Fruit fly (Drosophila melanogaster): ENCODE measurements around the gene PGRP-SA.
A peak's percentile ranks its signal among the peaks of the same experiment; 100 is the strongest.

Gene PGRP-SA

dm6 chrX:11576540-11576939 lies 15.1 kb downstream of the PGRP-SA start, which contains the start of gene CG11695 (continued):
- TF ChIP-seq CG13123 (GFP tag; optimal IDR thresholded peaks at IDR 0.05), result no peak
- peak; percentile 47 for TF ChIP-seq fd3F (GFP tag; optimal IDR thresholded peaks at IDR 0.05)
- TF ChIP-seq CG13296 (GFP tag; optimal IDR thresholded peaks at IDR 0.05), result peak; percentile 58
- TF ChIP-seq CG6765 (GFP tag; optimal IDR thresholded peaks at IDR 0.05), result no peak
- TF ChIP-seq gsb-n (tag; optimal IDR thresholded peaks at IDR 0.05), result peak; percentile 44
- peak; percentile 71 for TF ChIP-seq unpg (GFP tag; optimal IDR thresholded peaks at IDR 0.05)
- peak; percentile 25 for TF ChIP-seq ems (GFP tag; optimal IDR thresholded peaks at IDR 0.05)
- TF ChIP-seq sna (GFP tag; IDR thresholded peaks at IDR 0.05; ENCODE audit: partially characterized antibody), result no peak
- TF ChIP-seq CG11247 (GFP tag; IDR thresholded peaks at IDR 0.05), result peak; percentile 57
- TF ChIP-seq HLH3B (GFP tag; IDR thresholded peaks at IDR 0.05), result peak; percentile 37; the same call in 1 of the 2 replicates
- TF ChIP-seq kay (GFP tag; optimal IDR thresholded peaks at IDR 0.05), result peak; percentile 12
- peak; percentile 30 for TF ChIP-seq CG5245 (GFP tag; optimal IDR thresholded peaks at IDR 0.05)
- TF ChIP-seq nerfin-2 (GFP tag; IDR thresholded peaks at IDR 0.05; ENCODE audit: partially characterized antibody), result no peak
- TF ChIP-seq Sry-δ (GFP tag; optimal IDR thresholded peaks at IDR 0.05), result peak; percentile 26
- peak; percentile 49; the same call in 1 of the 2 replicates for TF ChIP-seq Taf1 (GFP tag; IDR thresholded peaks at IDR 0.05)
- TF ChIP-seq CG9727 (GFP tag; optimal IDR thresholded peaks at IDR 0.05), result peak; percentile 52
- TF ChIP-seq CG11695 (GFP tag; IDR thresholded peaks at IDR 0.05), result peak; percentile 64; the same call in 1 of the 3 replicates
- no peak for TF ChIP-seq zen2 (GFP tag; IDR thresholded peaks at IDR 0.05; ENCODE audit: partially characterized antibody)
- no peak for TF ChIP-seq Opbp (GFP tag; IDR thresholded peaks at IDR 0.05; ENCODE audit: partially characterized antibody)
- peak; percentile 72 for TF ChIP-seq nmo (GFP tag; optimal IDR thresholded peaks at IDR 0.05)
- no peak for TF ChIP-seq CG33213 (GFP tag; optimal IDR thresholded peaks at IDR 0.05)
- no peak for TF ChIP-seq chinmo (GFP tag; IDR thresholded peaks at IDR 0.05; ENCODE audit: partially characterized antibody)
- TF ChIP-seq CG17361 (GFP tag; IDR thresholded peaks at IDR 0.05), result peak; percentile 69
- peak; percentile 75 for TF ChIP-seq CG4328 (GFP tag; optimal IDR thresholded peaks at IDR 0.05)
- no peak for TF ChIP-seq Lim3 (GFP tag; IDR thresholded peaks at IDR 0.05)
- no peak for TF ChIP-seq Bgb (GFP tag; IDR thresholded peaks at IDR 0.05; ENCODE audit: partially characterized antibody)
- peak; percentile 94 for TF ChIP-seq MBD-R2 (GFP tag; IDR thresholded peaks at IDR 0.05)
- no peak for TF ChIP-seq CG12219 (GFP tag; optimal IDR thresholded peaks at IDR 0.05)
- no peak for TF ChIP-seq otp (GFP tag; IDR thresholded peaks at IDR 0.05)
- TF ChIP-seq Trl (optimal IDR thresholded peaks at IDR 0.05), result no peak
- peak; percentile 36 for TF ChIP-seq Trl (GFP tag; optimal IDR thresholded peaks at IDR 0.05)
- TF ChIP-seq CG11456 (GFP tag; IDR thresholded peaks at IDR 0.05), result peak; percentile 59; the same call in 1 of the 3 replicates
- TF ChIP-seq CG1603 (tag; optimal IDR thresholded peaks at IDR 0.05), result peak; percentile 51
- TF ChIP-seq cato (GFP tag; optimal IDR thresholded peaks at IDR 0.05; ENCODE audit: borderline replicate concordance), result no peak
- TF ChIP-seq CG31224 (GFP tag; IDR thresholded peaks at IDR 0.05), result no peak
- TF ChIP-seq al (GFP tag; IDR thresholded peaks at IDR 0.05), result peak; percentile 67
- TF ChIP-seq Rx (GFP tag; IDR thresholded peaks at IDR 0.05), result peak; percentile 46
- no peak for TF ChIP-seq hb (GFP tag; IDR thresholded peaks at IDR 0.05; ENCODE audit: partially characterized antibody)
- peak; percentile 65 for TF ChIP-seq Ada2b (GFP tag; IDR thresholded peaks at IDR 0.05)
- TF ChIP-seq prd (optimal IDR thresholded peaks at IDR 0.05), result no peak
- TF ChIP-seq prd (GFP tag; IDR thresholded peaks at IDR 0.05), result peak; percentile 77
- no peak for TF ChIP-seq ATbp (GFP tag; optimal IDR thresholded peaks at IDR 0.05)
- peak; percentile 34 for TF ChIP-seq BEAF-32 (GFP tag; optimal IDR thresholded peaks at IDR 0.05)
- peak; percentile 51 for TF ChIP-seq CG3838 (GFP tag; optimal IDR thresholded peaks at IDR 0.05)
- TF ChIP-seq CG12942 (GFP tag; optimal IDR thresholded peaks at IDR 0.05), result peak; percentile 56
- no peak for TF ChIP-seq Dref (GFP tag; IDR thresholded peaks at IDR 0.05)
- peak; percentile 92 for TF ChIP-seq sens (GFP tag)
- peak; percentile 17 for TF ChIP-seq pnt (GFP tag; optimal IDR thresholded peaks at IDR 0.05)
- TF ChIP-seq sc (optimal IDR thresholded peaks at IDR 0.05), result no peak
- TF ChIP-seq sc (GFP tag; optimal IDR thresholded peaks at IDR 0.05), result no peak
- peak; percentile 18 for TF ChIP-seq ewg (GFP tag; optimal IDR thresholded peaks at IDR 0.05)
- TF ChIP-seq CG2120 (GFP tag; optimal IDR thresholded peaks at IDR 0.05), result peak; percentile 78
